Fruit fly (Drosophila melanogaster) whole organism, prepupa: ENCODE data around the gene Tm2.

Source experiments
- Blimp-1 ChIP-seq: fragments of 200-800 bp; sonication (Bioruptor generic); optimal IDR thresholded peaks from 3 replicates; lab custom pipeline; 2017; ENCODE audit warnings: missing biosample characterization, missing genetic modification characterization, mild to moderate bottlenecking, moderate library complexity, missing genetic modification reagents
- CG10631 ChIP-seq: fragments of 200-800 bp; sonication (Bioruptor generic); optimal IDR thresholded peaks from 2 replicates; lab custom pipeline; 2016; ENCODE audit warnings: missing biosample characterization, missing genetic modification characterization
- CG11294 ChIP-seq: fragments of 200-800 bp; sonication (Bioruptor generic); IDR thresholded peaks from 2 replicates; pipeline ENCODE4 v1.3.6; 2022; ENCODE audit warnings: missing biosample characterization, missing genetic modification characterization
- CG11762 ChIP-seq: fragments of 200-800 bp; sonication (Bioruptor generic); optimal IDR thresholded peaks from 3 replicates; lab custom pipeline; 2016; ENCODE audit warnings: missing biosample characterization, missing genetic modification characterization; ENCODE audit not compliant: insufficient read depth
- CG15336 ChIP-seq: fragments of 200-800 bp; sonication (Bioruptor generic); IDR thresholded peaks from 2 replicates; pipeline ENCODE4 v1.3.6; 2022; ENCODE audit warnings: missing biosample characterization, missing genetic modification characterization
- CG1621 ChIP-seq: fragments of 200-800 bp; sonication (Bioruptor generic); optimal IDR thresholded peaks from 3 replicates; lab custom pipeline; 2018; ENCODE audit warnings: missing biosample characterization, mild to moderate bottlenecking, missing genetic modification characterization
- CG32006 ChIP-seq: fragments of 200-800 bp; sonication (Bioruptor generic); optimal IDR thresholded peaks from 3 replicates; lab custom pipeline; 2017; ENCODE audit warnings: missing biosample characterization, mild to moderate bottlenecking, missing genetic modification characterization
- CG34406 ChIP-seq: fragments of 200-800 bp; sonication (Bioruptor generic); optimal IDR thresholded peaks from 3 replicates; lab custom pipeline; 2016; ENCODE audit warnings: missing biosample characterization, missing genetic modification characterization
- CG6163 ChIP-seq: fragments of 200-800 bp; sonication (Bioruptor generic); IDR thresholded peaks from 3 replicates; pipeline ENCODE4 v1.3.6; 2022; ENCODE audit warnings: missing biosample characterization, missing genetic modification characterization
- CG6276 ChIP-seq: fragments of 200-800 bp; sonication (Bioruptor generic); optimal IDR thresholded peaks from 2 replicates; lab custom pipeline; 2017; ENCODE audit warnings: missing biosample characterization, mild to moderate bottlenecking, missing genetic modification characterization
- CG6792 ChIP-seq: fragments of 200-800 bp; sonication (Bioruptor generic); optimal IDR thresholded peaks from 3 replicates; lab custom pipeline; 2016; ENCODE audit warnings: missing biosample characterization, missing genetic modification characterization
- CG6854 ChIP-seq: fragments of 200-800 bp; sonication (Bioruptor generic); optimal IDR thresholded peaks from 2 replicates; lab custom pipeline; 2017; ENCODE audit warnings: missing biosample characterization, mild to moderate bottlenecking, missing genetic modification characterization
- CG8119 ChIP-seq: fragments of 200-800 bp; sonication (Bioruptor generic); IDR thresholded peaks from 3 replicates; pipeline ENCODE4 v1.3.6; 2022; ENCODE audit warnings: missing biosample characterization, missing genetic modification characterization
- CG8319 ChIP-seq: fragments of 200-800 bp; sonication (Bioruptor generic); optimal IDR thresholded peaks from 3 replicates; lab custom pipeline; 2016; ENCODE audit warnings: missing biosample characterization, missing genetic modification characterization
- CG8632 ChIP-seq: fragments of 200-800 bp; sonication (Bioruptor generic); optimal IDR thresholded peaks from 3 replicates; lab custom pipeline; 2016; ENCODE audit warnings: missing biosample characterization, missing genetic modification characterization
- CG9139 ChIP-seq: fragments of 200-800 bp; sonication (Bioruptor generic); optimal IDR thresholded peaks from 3 replicates; lab custom pipeline; 2017; ENCODE audit warnings: missing biosample characterization, mild to moderate bottlenecking, missing genetic modification characterization
- Eip75B ChIP-seq: fragments of 200-800 bp; sonication (Bioruptor generic); optimal IDR thresholded peaks from 3 replicates; lab custom pipeline; 2016; ENCODE audit warnings: missing biosample characterization, missing genetic modification characterization
- Eip78C ChIP-seq: fragments of 200-800 bp; sonication (Bioruptor generic); peaks from one replicate; lab custom pipeline; 2016; ENCODE audit warnings: missing biosample characterization, missing genetic modification characterization
- Eip93F ChIP-seq: fragments of 200-800 bp; sonication (Bioruptor generic); optimal IDR thresholded peaks from 2 replicates; lab custom pipeline; 2016; ENCODE audit warnings: missing biosample characterization, mild to moderate bottlenecking, missing genetic modification characterization
- Gug ChIP-seq: fragments of 200-800 bp; sonication (Bioruptor generic); IDR thresholded peaks from 2 replicates; pipeline ENCODE4 v1.3.6; 2022; ENCODE audit warnings: missing biosample characterization, missing genetic modification characterization
- Met ChIP-seq: fragments of 200-800 bp; sonication (Bioruptor generic); optimal IDR thresholded peaks from 3 replicates; lab custom pipeline; 2016; ENCODE audit warnings: missing biosample characterization, missing genetic modification characterization
- Sox102F ChIP-seq: fragments of 200-800 bp; sonication (Bioruptor generic); optimal IDR thresholded peaks from 2 replicates; lab custom pipeline; 2016; ENCODE audit warnings: missing biosample characterization, mild to moderate bottlenecking, missing genetic modification characterization
- Sox15 ChIP-seq: fragments of 200-800 bp; sonication (Bioruptor generic); optimal IDR thresholded peaks from 3 replicates; lab custom pipeline; 2016; ENCODE audit warnings: missing biosample characterization, missing genetic modification characterization
- achi ChIP-seq: fragments of 200-800 bp; sonication (Bioruptor generic); optimal IDR thresholded peaks from 3 replicates; lab custom pipeline; 2016; ENCODE audit warnings: missing biosample characterization, missing genetic modification characterization
- dsx ChIP-seq: fragments of 200-800 bp; optimal IDR thresholded peaks from 3 replicates; lab custom pipeline; 2019; ENCODE audit warnings: missing biosample characterization, mild to moderate bottlenecking, missing genetic modification characterization, moderate library complexity; ENCODE audit not compliant: poor library complexity, severe bottlenecking
- eg ChIP-seq: fragments of 200-800 bp; sonication (Bioruptor generic); IDR thresholded peaks from 3 replicates; pipeline ENCODE4 v1.3.6; 2022; ENCODE audit warnings: missing biosample characterization, missing genetic modification characterization
- esn ChIP-seq: fragments of 200-800 bp; sonication (Bioruptor generic); optimal IDR thresholded peaks from 2 replicates; lab custom pipeline; 2016; ENCODE audit warnings: missing biosample characterization, mild to moderate bottlenecking, missing genetic modification characterization, moderate library complexity
- fkh ChIP-seq: fragments of 200-800 bp; sonication (Bioruptor generic); optimal IDR thresholded peaks from 3 replicates; lab custom pipeline; 2017; ENCODE audit warnings: missing biosample characterization, mild to moderate bottlenecking, missing genetic modification characterization, moderate library complexity
- pdm3 ChIP-seq: fragments of 200-800 bp; sonication (Bioruptor generic); optimal IDR thresholded peaks from 3 replicates; lab custom pipeline; 2016; ENCODE audit warnings: missing biosample characterization, missing genetic modification characterization
- salr ChIP-seq, 2 experiments: fragments of 200-800 bp; sonication (Bioruptor generic); optimal IDR thresholded peaks; 3 replicates each; lab custom pipeline; 2016 to 2018; ENCODE audit warnings: missing biosample characterization in 2 of 2, missing genetic modification characterization in 2 of 2, mild to moderate bottlenecking in 1 of 2
- ss ChIP-seq, 2 experiments: fragments of 200-800 bp; sonication (Bioruptor generic); optimal IDR thresholded peaks; 2 replicates in 1 of 2; 3 replicates in 1 of 2; lab custom pipeline; 2017 to 2018; ENCODE audit warnings: mild to moderate bottlenecking in 2 of 2, missing biosample characterization in 2 of 2, missing genetic modification characterization in 2 of 2, moderate library complexity in 1 of 2

Tm2 gene

dm6 chr3R:15356645-15357431 is 46.8 kb downstream of the Tm2 start, which contains the start of the genes Atg4b and Hibch (continued):
- TF ChIP-seq achi (GFP tag; lab: Kevin White, UChicago) (no peak), CG6163 (GFP tag; lab: Robert Waterston, UW) (peak; percentile 68; the same call in 2 of the 3 replicates), eg (peak; percentile 79), CG6854 (GFP tag; lab: Kevin White, UChicago) (peak; percentile 80), CG8319 (peak; percentile 70), CG10631 (peak; percentile 90), Met (no peak), Gug (peak; percentile 83), CG6792 (GFP tag; lab: Kevin White, UChicago) (peak; percentile 77), Eip93F (GFP tag; lab: Kevin White, UChicago) (no peak), CG8119 (GFP tag; lab: Robert Waterston, UW) (peak; percentile 63; the same call in 2 of the 3 replicates), Sox102F (no peak), esn (GFP tag; lab: Kevin White, UChicago) (peak; percentile 79), dsx (peak; percentile 9), CG34406 (peak; percentile 72), CG11294 (GFP tag; lab: Robert Waterston, UW) (peak; percentile 67; the same call in 1 of the 2 replicates), ss (GFP tag; optimal IDR thresholded peaks at IDR 0.05; lab: Kevin White, UChicago) (no peak), fkh (GFP tag; lab: Kevin White, UChicago) (peak; percentile 97), pdm3 (GFP tag; lab: Kevin White, UChicago) (no peak), CG9139 (GFP tag; lab: Kevin White, UChicago) (no peak), Eip78C (GFP tag; lab: Kevin White, UChicago) (peak; percentile 82), salr (GFP tag; optimal IDR thresholded peaks at IDR 0.05; lab: Kevin White, UChicago) (peak in 1 of 2 experiments; percentile 62), CG8632 (GFP tag; lab: Kevin White, UChicago) (peak; percentile 73), CG1621 (tag; lab: Kevin White, UChicago) (peak; percentile 54), CG6276 (GFP tag; lab: Kevin White, UChicago) (no peak)

DNA sequence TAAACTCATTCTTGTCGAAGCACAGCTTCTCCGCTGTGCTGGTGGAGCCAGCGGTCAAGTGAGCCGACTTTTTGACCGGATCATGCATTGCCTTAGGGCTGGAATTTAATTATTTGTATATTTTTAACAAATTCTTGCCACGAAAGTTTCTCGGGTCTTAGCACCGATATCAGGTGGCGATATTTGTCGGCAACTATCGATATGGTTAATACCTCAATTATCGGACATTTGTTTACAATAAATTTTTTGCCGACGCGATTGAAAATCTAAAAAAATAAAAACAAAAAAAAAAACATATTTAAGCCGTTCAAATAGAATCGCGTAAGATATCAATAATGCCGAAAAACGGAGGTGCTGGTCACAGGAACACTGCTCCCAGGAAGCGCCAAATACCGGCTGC is 51.5 kb downstream of the Tm2 start, which contains the start of the genes Cog2 and Trax:
Gene Cog2 (minus strand): TSS at position 168 of the 400 bp plus-strand sequence.
Gene Trax (plus strand): TSS at position 203 of the 400 bp plus-strand sequence.
- TF ChIP-seq Sox15 (no peak), CG6792 (GFP tag; lab: Kevin White, UChicago) (no peak), CG15336 (GFP tag; lab: Robert Waterston, UW) (no peak), fkh (GFP tag; lab: Kevin White, UChicago) (no peak), Sox102F (no peak), CG1621 (tag; lab: Kevin White, UChicago) (no peak), dsx (no peak), Blimp-1 (GFP tag; lab: Kevin White, UChicago) (no peak), salr (GFP tag; optimal IDR thresholded peaks at IDR 0.05; lab: Kevin White, UChicago) (no peak), CG11762 (GFP tag; lab: Kevin White, UChicago) (no peak), CG32006 (GFP tag; lab: Kevin White, UChicago) (no peak), Eip75B (no peak)

- TF ChIP-seq CG1621 (tag; lab: Kevin White, UChicago) (no peak), Eip75B (no peak), esn (GFP tag; lab: Kevin White, UChicago) (peak; percentile 34), Eip78C (GFP tag; lab: Kevin White, UChicago) (peak; percentile 52)
Observed at dm6 chr3R:15363608-15364007, 53.6 kb downstream of the Tm2 start, which contains the start of gene CG6171. CG6171 (minus strand) TSS chr3R:15363857.
